Fruit fly (Drosophila melanogaster): ENCODE data around the gene CG33298.

DNA sequence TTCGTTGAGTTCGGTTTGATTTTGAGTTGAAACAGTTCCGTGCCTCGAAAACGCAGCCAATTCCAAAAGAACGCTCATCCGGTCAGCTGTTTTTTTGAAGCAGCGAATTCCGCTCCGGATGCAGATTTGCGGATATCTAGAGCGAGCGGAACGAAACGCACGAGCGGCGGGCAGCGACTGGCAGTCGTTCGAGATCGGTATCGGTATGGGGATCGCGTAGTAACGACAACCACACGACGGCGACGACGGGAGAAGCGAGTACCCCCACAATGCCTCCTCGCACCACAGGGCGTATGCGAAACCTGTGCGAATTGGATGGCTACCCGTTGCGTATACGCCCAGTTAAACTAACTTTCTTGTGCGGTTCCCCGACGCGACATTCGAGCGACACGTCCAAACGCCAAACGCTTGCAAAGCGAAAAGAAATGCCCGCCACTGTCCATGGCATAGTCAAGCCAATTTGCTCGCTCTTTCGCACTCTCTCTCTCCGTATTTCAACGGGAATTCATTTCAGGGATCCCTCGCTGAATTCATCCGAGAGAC is 64.8 kb downstream of the CG33298 start:
- TF ChIP-seq usp (GFP tag; optimal IDR thresholded peaks at IDR 0.05) (no peak), CG8478 (optimal IDR thresholded peaks at IDR 0.05) (no peak)
